Worm (Caenorhabditis elegans) whole organism, L3 larva: ENCODE data around the gene vha-9.

Source experiments
- ZK546.5 ChIP-seq: sonication (generic microtip); optimal IDR thresholded peaks from 2 replicates; lab custom pipeline; 2017; ENCODE audit warnings: missing biosample characterization, missing genetic modification characterization
- aly-2 ChIP-seq: fragments of 150-350 bp; optimal IDR thresholded peaks from 2 replicates; lab custom pipeline; 2014; ENCODE audit warnings: missing biosample characterization, missing genetic modification characterization
- ama-1 ChIP-seq: fragments of 150-350 bp; optimal IDR thresholded peaks from 2 replicates; lab custom pipeline; 2018
- ceh-16 ChIP-seq: sonication (generic microtip); optimal IDR thresholded peaks from 2 replicates; lab custom pipeline; 2017; ENCODE audit warnings: missing biosample characterization, missing genetic modification characterization
- ceh-28 ChIP-seq: fragments of 150-350 bp; optimal IDR thresholded peaks from 2 replicates; lab custom pipeline; 2014; ENCODE audit warnings: missing biosample characterization, missing genetic modification reagents, missing genetic modification characterization
- ceh-82 ChIP-seq: fragments of 150-350 bp; optimal IDR thresholded peaks from 2 replicates; lab custom pipeline; 2014; ENCODE audit warnings: missing biosample characterization, missing genetic modification characterization
- ceh-9 ChIP-seq: sonication (generic microtip); optimal IDR thresholded peaks from 2 replicates; lab custom pipeline; 2018; ENCODE audit warnings: missing biosample characterization, missing genetic modification characterization
- daf-12 ChIP-seq: fragments of 150-350 bp; optimal IDR thresholded peaks from 2 replicates; lab custom pipeline; 2014; ENCODE audit warnings: missing biosample characterization, missing genetic modification reagents, missing genetic modification characterization
- egl-27 ChIP-seq: sonication (generic microtip); optimal IDR thresholded peaks from 4 replicates; lab custom pipeline; 2017; ENCODE audit warnings: missing biosample characterization, missing genetic modification reagents, missing genetic modification characterization
- egl-5 ChIP-seq: fragments of 150-350 bp; optimal IDR thresholded peaks from 2 replicates; lab custom pipeline; 2017; ENCODE audit warnings: missing biosample characterization, missing genetic modification reagents, missing genetic modification characterization, inconsistent platforms
- elt-2 ChIP-seq: sonication (generic microtip); optimal IDR thresholded peaks from 2 replicates; lab custom pipeline; 2016; ENCODE audit warnings: missing genetic modification reagents, mild to moderate bottlenecking, missing genetic modification characterization, missing compliant biosample characterization
- elt-3 ChIP-seq, 3 experiments: fragments of 150-350 bp in 1 of 3; sonication (generic microtip) in 2 of 3; optimal IDR thresholded peaks; 2 replicates in 2 of 3; 4 replicates in 1 of 3; lab custom pipeline; 2014 to 2017; ENCODE audit warnings: missing biosample characterization in 3 of 3, missing genetic modification characterization in 3 of 3
- eor-1 ChIP-seq, 2 experiments: fragments of 150-350 bp; optimal IDR thresholded peaks; 2 replicates each; lab custom pipeline; 2014 to 2018; ENCODE audit warnings: missing biosample characterization in 2 of 2, missing genetic modification characterization in 2 of 2
- fkh-10 ChIP-seq: sonication (generic microtip); optimal IDR thresholded peaks from 2 replicates; lab custom pipeline; 2017; ENCODE audit warnings: missing biosample characterization, missing genetic modification reagents, missing genetic modification characterization
- fkh-2 ChIP-seq: fragments of 150-350 bp; optimal IDR thresholded peaks from 2 replicates; lab custom pipeline; 2014; ENCODE audit warnings: missing biosample characterization, missing genetic modification reagents, missing genetic modification characterization
- fos-1 ChIP-seq: fragments of 150-350 bp; optimal IDR thresholded peaks from 2 replicates; lab custom pipeline; 2014; ENCODE audit warnings: missing biosample characterization, missing genetic modification characterization
- hmg-11 ChIP-seq: sonication (generic microtip); optimal IDR thresholded peaks from 2 replicates; lab custom pipeline; 2016; ENCODE audit warnings: missing genetic modification characterization, missing compliant biosample characterization
- jun-1 ChIP-seq: fragments of 150-350 bp; optimal IDR thresholded peaks from 2 replicates; lab custom pipeline; 2014; ENCODE audit warnings: missing biosample characterization, missing genetic modification reagents, missing genetic modification characterization
- lin-15B ChIP-seq: fragments of 150-350 bp; optimal IDR thresholded peaks from 2 replicates; lab custom pipeline; 2014; ENCODE audit warnings: missing biosample characterization, missing genetic modification characterization
- lin-39 ChIP-seq: fragments of 150-350 bp; optimal IDR thresholded peaks from 2 replicates; lab custom pipeline; 2018; ENCODE audit warnings: missing biosample characterization, missing genetic modification reagents, missing genetic modification characterization
- mdl-1 ChIP-seq: fragments of 150-350 bp; optimal IDR thresholded peaks from 2 replicates; lab custom pipeline; 2014; ENCODE audit warnings: missing biosample characterization, missing genetic modification characterization
- mml-1 ChIP-seq: fragments of 150-350 bp; sonication (generic microtip); optimal IDR thresholded peaks from 3 replicates; lab custom pipeline; 2014; ENCODE audit warnings: missing biosample characterization, missing genetic modification characterization
- nfya-1 ChIP-seq: sonication (generic microtip); optimal IDR thresholded peaks from 2 replicates; lab custom pipeline; 2017; ENCODE audit warnings: missing genetic modification characterization, mild to moderate bottlenecking, missing compliant biosample characterization, antibody characterized with exemption, moderate library complexity; ENCODE audit not compliant: insufficient read depth
- nhr-11 ChIP-seq: fragments of 150-350 bp; optimal IDR thresholded peaks from 2 replicates; lab custom pipeline; 2014; ENCODE audit warnings: missing biosample characterization, missing genetic modification characterization
- nhr-12 ChIP-seq: fragments of 150-350 bp; optimal IDR thresholded peaks from 2 replicates; lab custom pipeline; 2014; ENCODE audit warnings: missing biosample characterization, missing genetic modification characterization
- nhr-23 ChIP-seq: fragments of 150-350 bp; optimal IDR thresholded peaks from 2 replicates; lab custom pipeline; 2014; ENCODE audit warnings: missing biosample characterization, missing genetic modification reagents, missing genetic modification characterization
- nhr-237 ChIP-seq: fragments of 150-350 bp; optimal IDR thresholded peaks from 2 replicates; lab custom pipeline; 2014; ENCODE audit warnings: missing biosample characterization, missing genetic modification characterization
- nhr-25 ChIP-seq: sonication (generic microtip); optimal IDR thresholded peaks from 2 replicates; lab custom pipeline; 2017; ENCODE audit warnings: missing biosample characterization, missing genetic modification characterization
- nhr-43 ChIP-seq: sonication (generic microtip); optimal IDR thresholded peaks from 2 replicates; lab custom pipeline; 2016; ENCODE audit warnings: mild to moderate bottlenecking, missing genetic modification characterization, missing compliant biosample characterization; ENCODE audit not compliant: poor library complexity, severe bottlenecking
- nhr-67 ChIP-seq: fragments of 150-350 bp; optimal IDR thresholded peaks from 2 replicates; lab custom pipeline; 2014; ENCODE audit warnings: missing biosample characterization, missing genetic modification characterization
- nhr-76 ChIP-seq: fragments of 150-350 bp; sonication (generic microtip); optimal IDR thresholded peaks from 5 replicates; lab custom pipeline; 2014; ENCODE audit warnings: missing biosample characterization, missing genetic modification characterization
- nhr-77 ChIP-seq: fragments of 150-350 bp; optimal IDR thresholded peaks from 2 replicates; lab custom pipeline; 2014; ENCODE audit warnings: missing biosample characterization, missing genetic modification characterization
- pqm-1 ChIP-seq: fragments of 150-350 bp; optimal IDR thresholded peaks from 2 replicates; lab custom pipeline; 2017; ENCODE audit warnings: missing biosample characterization, missing genetic modification characterization, inconsistent platforms
- sea-2 ChIP-seq: fragments of 150-350 bp; sonication (generic microtip); optimal IDR thresholded peaks from 4 replicates; lab custom pipeline; 2014; ENCODE audit warnings: missing biosample characterization, missing genetic modification reagents, missing genetic modification characterization
- unc-39 ChIP-seq: sonication (generic microtip); optimal IDR thresholded peaks from 4 replicates; lab custom pipeline; 2017; ENCODE audit warnings: missing biosample characterization, missing genetic modification characterization
- unc-62 ChIP-seq: fragments of 150-350 bp; sonication (generic microtip); optimal IDR thresholded peaks from 4 replicates; lab custom pipeline; 2014; ENCODE audit warnings: missing biosample characterization, missing genetic modification reagents, missing genetic modification characterization
- zag-1 ChIP-seq: fragments of 150-350 bp; optimal IDR thresholded peaks from 2 replicates; lab custom pipeline; 2014; ENCODE audit warnings: missing biosample characterization, missing genetic modification characterization
- ztf-11 ChIP-seq: fragments of 150-350 bp; optimal IDR thresholded peaks from 2 replicates; lab custom pipeline; 2014; ENCODE audit warnings: missing biosample characterization, missing genetic modification characterization
- ztf-4 ChIP-seq: fragments of 150-350 bp; optimal IDR thresholded peaks from 2 replicates; lab custom pipeline; 2014; ENCODE audit warnings: missing biosample characterization, missing genetic modification characterization

The vha-9 gene

ce11 chrII:10300082-10300749 is 3.3 kb downstream of the vha-9 start, which contains the start of gene nep-26:
Gene nep-26 (minus strand): TSS chrII:10300132.
- TF ChIP-seq lin-39 (tag; lab: Kevin White, UChicago) = peak; percentile 42
- peak; percentile 36 for TF ChIP-seq egl-5
- TF ChIP-seq ceh-9 (tag; lab: Kevin White, UChicago) = no peak
- peak; percentile 60 for TF ChIP-seq nfya-1 (tag; lab: Kevin White, UChicago)

- TF ChIP-seq lin-39 (tag; lab: Kevin White, UChicago) (no peak), nhr-23 (tag; lab: Kevin White, UChicago) (peak; percentile 82), mdl-1 (tag; lab: Kevin White, UChicago) (no peak), nhr-237 (tag; lab: Kevin White, UChicago) (no peak), pqm-1 (no peak), fkh-10 (GFP tag; lab: Kevin White, UChicago) (no peak), ZK546.5 (no peak), nhr-77 (tag; lab: Kevin White, UChicago) (no peak), lin-15B (no peak), daf-12 (tag; lab: Kevin White, UChicago) (no peak), nhr-11 (no peak), fkh-2 (tag; lab: Kevin White, UChicago) (no peak), egl-27 (tag; lab: Kevin White, UChicago) (no peak), nhr-43 (peak; percentile 28), ztf-11 (tag; lab: Kevin White, UChicago) (no peak), ztf-4 (tag; lab: Kevin White, UChicago) (no peak), hmg-11 (tag; lab: Kevin White, UChicago) (no peak), ceh-28 (tag; lab: Kevin White, UChicago) (no peak), elt-2 (tag; lab: Kevin White, UChicago) (no peak), ceh-16 (tag; lab: Kevin White, UChicago) (no peak), elt-3 (tag; optimal IDR thresholded peaks at IDR 0.05; lab: Kevin White, UChicago) (peak in 1 of 3 experiments; percentile 41), eor-1 (tag; optimal IDR thresholded peaks at IDR 0.05; lab: Kevin White, UChicago) (no peak), nhr-67 (no peak), fos-1 (tag; lab: Kevin White, UChicago) (no peak), unc-39 (tag; lab: Kevin White, UChicago) (no peak), nfya-1 (tag; lab: Kevin White, UChicago) (no peak), zag-1 (tag; lab: Kevin White, UChicago) (no peak), mml-1 (tag; lab: Kevin White, UChicago) (no peak), nhr-76 (no peak), ceh-82 (no peak), unc-62 (GFP tag; lab: Kevin White, UChicago) (no peak), nhr-25 (tag; lab: Kevin White, UChicago) (peak; percentile 61), egl-5 (no peak), sea-2 (GFP tag; lab: Kevin White, UChicago) (no peak)
Observed at ce11 chrII:10294262-10294661, 9.3 kb downstream of the vha-9 start.

- TF ChIP-seq nhr-25 (tag; lab: Kevin White, UChicago) (peak; percentile 23), ceh-82 (no peak), egl-5 (peak; percentile 70), nfya-1 (tag; lab: Kevin White, UChicago) (peak; percentile 24)
- TF ChIP-seq, all 47 proteins: peak for 3
Observed at ce11 chrII:10288926-10289325, 14.6 kb downstream of the vha-9 start.

ce11 chrII:10284991-10285390 is 18.5 kb downstream of the vha-9 start:
- no peak for TF ChIP-seq nhr-23 (tag; lab: Kevin White, UChicago)
- TF ChIP-seq ceh-9 (tag; lab: Kevin White, UChicago) = no peak
- no peak for TF ChIP-seq nhr-12 (tag; lab: Kevin White, UChicago)
- TF ChIP-seq elt-2 (tag; lab: Kevin White, UChicago) = no peak
- no peak for TF ChIP-seq egl-27 (tag; lab: Kevin White, UChicago)
- TF ChIP-seq ztf-11 (tag; lab: Kevin White, UChicago) = no peak
- TF ChIP-seq mml-1 (tag; lab: Kevin White, UChicago) = no peak
- TF ChIP-seq lin-15B = no peak
- TF ChIP-seq aly-2 (tag; lab: Kevin White, UChicago) = no peak
- no peak for TF ChIP-seq lin-39 (tag; lab: Kevin White, UChicago)
- TF ChIP-seq ceh-28 (tag; lab: Kevin White, UChicago) = no peak
- no peak for TF ChIP-seq zag-1 (tag; lab: Kevin White, UChicago)
- no peak for TF ChIP-seq nhr-77 (tag; lab: Kevin White, UChicago)
- no peak for TF ChIP-seq nhr-76
- TF ChIP-seq ama-1 (lab: Kevin White, UChicago) = no peak
- no peak for TF ChIP-seq jun-1
